Worm (Caenorhabditis elegans): Measurements from ENCODE around the gene C08F11.3.
"Not testable (repeated sequence)": the region's sequence is repeated elsewhere in the genome, so short reads cannot be mapped to it uniquely, and the experiment has no call there.

DNA sequence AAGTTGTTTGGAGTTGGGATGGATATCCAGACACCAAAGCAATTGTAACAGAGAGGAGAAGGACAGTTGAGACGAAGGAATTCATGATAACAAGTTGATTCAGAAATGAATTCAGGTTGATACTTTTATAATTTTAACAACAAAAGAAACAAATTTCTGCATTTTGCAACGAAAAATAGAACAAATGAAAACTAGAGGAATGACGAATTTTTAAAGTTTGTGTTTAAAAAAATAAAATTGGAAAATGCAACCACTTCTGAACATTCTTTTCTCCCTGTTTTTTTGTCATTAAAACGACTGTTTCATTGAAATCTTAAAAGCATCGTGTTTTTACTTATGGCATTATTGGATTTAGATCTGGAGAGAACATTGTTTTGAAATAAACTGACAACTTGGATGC is 43.3 kb downstream of the C08F11.3 start, which contains the start of gene Y45F10C.2:
- TF ChIP-seq elt-2 (tag; optimal IDR thresholded peaks at IDR 0.05); nfya-1 (tag; optimal IDR thresholded peaks at IDR 0.05); elt-4 (tag; optimal IDR thresholded peaks at IDR 0.05); pax-1 (tag; optimal IDR thresholded peaks at IDR 0.05); nhr-11 (tag; optimal IDR thresholded peaks at IDR 0.05); fax-1 (tag; optimal IDR thresholded peaks at IDR 0.05); fkh-10 (GFP tag; optimal IDR thresholded peaks at IDR 0.05); tbx-2 (tag; optimal IDR thresholded peaks at IDR 0.05): not testable (repeated sequence)

Measured in whole organism, late embryonic.